Worm (Caenorhabditis elegans) whole organism, L4/young adult: ENCODE data around the gene H03G16.5.

ENCODE experiments used
- W03F9.2 ChIP-seq: fragments of 150-350 bp; optimal IDR thresholded peaks from 2 replicates; lab custom pipeline; 2014; ENCODE audit warnings: missing biosample characterization, missing genetic modification characterization
- dao-5 ChIP-seq: sonication (generic microtip); optimal IDR thresholded peaks from 2 replicates; lab custom pipeline; 2016; ENCODE audit warnings: missing genotype, missing genetic modification characterization, moderate library complexity, missing compliant biosample characterization
- him-1 ChIP-seq: sonication (generic microtip); optimal IDR thresholded peaks from 2 replicates; lab custom pipeline; 2016; ENCODE audit warnings: missing genotype, missing genetic modification reagents, missing genetic modification characterization, missing compliant biosample characterization

H03G16.5 gene

DNA sequence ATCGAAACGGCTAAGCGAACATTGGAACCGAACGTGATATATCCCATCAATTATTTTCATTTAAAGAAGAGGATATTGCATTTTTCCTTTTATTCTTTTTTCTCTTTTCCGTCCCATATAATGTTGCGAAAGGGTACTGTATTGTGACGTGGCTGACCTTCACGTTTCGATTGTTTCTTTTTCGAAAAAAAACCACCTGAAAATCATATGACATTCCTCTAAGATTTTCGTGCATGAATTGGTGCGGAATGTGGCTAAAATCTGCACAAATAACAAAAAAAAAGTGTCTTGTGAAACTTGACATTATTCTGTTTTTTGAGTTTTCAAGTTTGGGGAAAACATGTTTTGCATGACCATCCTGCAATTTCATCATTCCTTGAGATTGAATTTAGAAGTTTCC is 21.6 kb upstream of the H03G16.5 start:
- TF ChIP-seq him-1 (tag; lab: Kevin White, UChicago) (no peak), dao-5 (tag; lab: Kevin White, UChicago) (no peak), W03F9.2 (no peak)

ce11 chrX:15077597-15078261 is 21.1 kb upstream of the H03G16.5 start, which contains the start of the genes H40L08.8, H40L08.2 and H40L08.7:
H40L08.8 (minus strand) TSS chrX:15077633.
H40L08.2 (minus strand) TSS chrX:15077744.
H40L08.7 (minus strand) TSS chrX:15077744.
- no peak for TF ChIP-seq W03F9.2
- no peak for TF ChIP-seq him-1 (tag; lab: Kevin White, UChicago)
- TF ChIP-seq dao-5 (tag; lab: Kevin White, UChicago) = no peak

DNA sequence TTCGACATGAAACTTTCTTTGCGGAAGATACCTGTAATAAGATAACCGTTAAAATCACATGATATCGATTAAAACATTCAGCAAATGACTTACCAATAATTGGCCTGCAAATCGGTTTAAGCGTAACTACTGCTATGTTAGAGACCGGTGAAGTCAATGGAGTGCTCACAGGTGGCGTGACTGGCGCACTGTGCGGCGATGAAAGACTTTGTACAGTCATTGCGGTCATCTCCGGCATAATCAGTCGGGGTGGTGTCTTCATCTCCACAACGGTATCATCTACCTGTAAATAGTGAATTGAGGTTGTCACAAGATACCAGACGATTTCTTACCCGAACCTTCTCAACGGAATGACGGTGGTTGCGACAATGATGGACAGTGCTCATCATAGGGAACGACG is 20.3 kb upstream of the H03G16.5 start:
- TF ChIP-seq W03F9.2 (no peak), dao-5 (tag; lab: Kevin White, UChicago) (no peak), him-1 (tag; lab: Kevin White, UChicago) (no peak)

ce11 chrX:15076042-15076565 is 19.5 kb upstream of the H03G16.5 start, which contains the start of the genes H40L08.3 and H40L08.9:
H40L08.3 (minus strand) TSS chrX:15076092.
H40L08.9 (minus strand) TSS chrX:15076480.
- TF ChIP-seq him-1 (tag; lab: Kevin White, UChicago) (no peak), W03F9.2 (no peak), dao-5 (tag; lab: Kevin White, UChicago) (no peak)

DNA sequence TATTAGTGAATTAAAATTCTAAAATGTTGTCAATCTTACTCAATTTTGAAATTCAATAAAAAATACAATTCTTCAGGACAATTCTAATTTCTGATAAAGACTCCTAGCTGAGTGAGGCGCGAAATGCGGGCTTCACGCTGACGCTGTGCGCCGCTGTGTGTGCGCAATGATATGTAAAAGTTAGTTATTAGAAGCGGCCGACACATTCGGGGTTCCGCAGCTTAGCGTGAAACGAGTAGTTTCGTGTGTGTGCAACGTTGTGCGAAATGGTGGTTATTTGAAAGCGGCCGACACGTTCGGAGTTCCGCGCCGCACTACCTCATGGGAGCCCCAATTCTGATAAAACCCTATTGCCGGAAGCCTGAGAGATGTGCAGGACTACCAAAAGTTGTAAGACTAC is 18.5 kb upstream of the H03G16.5 start:
- TF ChIP-seq W03F9.2 (no peak), dao-5 (tag; lab: Kevin White, UChicago) (no peak), him-1 (tag; lab: Kevin White, UChicago) (no peak)

- TF ChIP-seq dao-5 (tag; lab: Kevin White, UChicago) (no peak), W03F9.2 (no peak), him-1 (tag; lab: Kevin White, UChicago) (no peak)
Observed at ce11 chrX:15073479-15073878, 16.8 kb upstream of the H03G16.5 start.

DNA sequence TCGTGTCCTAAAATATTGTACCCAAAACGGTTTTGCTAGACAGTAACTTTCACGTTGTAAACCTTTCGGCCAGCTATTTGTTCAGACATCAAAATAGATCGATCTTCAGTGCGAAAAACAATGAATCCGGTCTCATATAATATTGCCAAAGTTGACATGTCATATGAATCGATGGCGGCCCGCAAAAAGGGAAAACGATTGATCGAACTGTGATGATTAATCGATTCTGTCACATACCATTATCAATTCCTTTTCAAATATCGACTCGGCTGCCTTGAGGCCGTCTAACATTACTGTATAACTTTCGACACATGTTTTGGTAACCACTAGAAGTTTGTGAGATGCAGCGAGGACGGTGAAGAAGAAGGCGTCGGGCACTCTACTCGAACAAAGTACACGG is 16.2 kb upstream of the H03G16.5 start:
- TF ChIP-seq dao-5 (tag; lab: Kevin White, UChicago) (no peak), him-1 (tag; lab: Kevin White, UChicago) (no peak), W03F9.2 (no peak)

DNA sequence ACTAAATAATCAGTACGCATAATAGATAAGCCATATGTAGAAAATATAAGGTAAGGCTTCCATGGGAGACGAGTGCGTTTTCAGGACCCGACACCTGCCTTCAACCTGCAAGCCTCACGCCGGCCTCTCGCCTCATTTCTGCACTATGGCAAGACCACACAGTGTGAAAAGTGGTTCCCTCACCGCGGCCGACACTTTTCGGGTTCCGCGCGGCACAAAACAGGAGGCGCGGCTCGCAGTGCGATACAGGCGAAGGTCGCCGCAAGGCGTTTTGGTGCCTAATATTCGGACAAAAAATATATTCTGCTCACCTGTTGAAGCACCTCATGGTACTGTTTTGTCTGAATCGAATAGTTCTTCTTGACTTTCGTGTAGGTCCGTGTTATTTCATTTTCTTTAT is 13.5 kb upstream of the H03G16.5 start:
- TF ChIP-seq W03F9.2 = no peak
- TF ChIP-seq him-1 (tag; lab: Kevin White, UChicago) = no peak
- no peak for TF ChIP-seq dao-5 (tag; lab: Kevin White, UChicago)

- no peak for TF ChIP-seq W03F9.2
- no peak for TF ChIP-seq him-1 (tag; lab: Kevin White, UChicago)
- no peak for TF ChIP-seq dao-5 (tag; lab: Kevin White, UChicago)
Observed at ce11 chrX:15069242-15069641, 12.6 kb upstream of the H03G16.5 start, which contains the start of gene mam-6. mam-6 (minus strand) TSS chrX:15069342.

- TF ChIP-seq him-1 (tag; lab: Kevin White, UChicago) (no peak), W03F9.2 (no peak), dao-5 (tag; lab: Kevin White, UChicago) (no peak)
Observed at ce11 chrX:15060303-15060702, 3.7 kb upstream of the H03G16.5 start, which contains the start of gene fbxa-96. fbxa-96 (minus strand) TSS chrX:15060403.

- TF ChIP-seq dao-5 (tag; lab: Kevin White, UChicago) (no peak), W03F9.2 (no peak), him-1 (tag; lab: Kevin White, UChicago) (no peak)
Observed at ce11 chrX:15057900-15058299, 1.3 kb upstream of the H03G16.5 start.

DNA sequence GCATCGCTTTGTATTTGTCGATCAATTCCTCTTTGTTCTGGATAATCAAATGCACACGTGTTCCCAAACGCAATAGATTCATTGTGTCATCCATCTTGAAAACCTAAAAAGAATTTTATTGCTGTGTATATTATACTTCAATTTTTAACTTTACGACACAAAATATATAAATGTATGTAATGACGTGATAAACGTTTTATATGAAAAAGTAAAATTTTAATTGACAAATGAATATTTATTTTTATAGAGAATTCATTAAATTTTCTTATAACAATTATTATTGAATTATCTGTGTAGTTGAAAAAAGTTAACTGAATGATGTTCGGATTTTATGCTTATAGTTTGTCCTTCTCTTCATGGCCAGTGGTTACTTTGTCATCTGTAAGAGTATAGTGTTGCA is 723 bp downstream of the H03G16.5 start, which contains the start of gene H03G16.7:
Gene H03G16.7, minus strand, starts transcription at position 101 of the 400 bp plus-strand sequence.
- TF ChIP-seq him-1 (tag; lab: Kevin White, UChicago) = no peak
- TF ChIP-seq W03F9.2 = no peak
- TF ChIP-seq dao-5 (tag; lab: Kevin White, UChicago) = no peak

DNA sequence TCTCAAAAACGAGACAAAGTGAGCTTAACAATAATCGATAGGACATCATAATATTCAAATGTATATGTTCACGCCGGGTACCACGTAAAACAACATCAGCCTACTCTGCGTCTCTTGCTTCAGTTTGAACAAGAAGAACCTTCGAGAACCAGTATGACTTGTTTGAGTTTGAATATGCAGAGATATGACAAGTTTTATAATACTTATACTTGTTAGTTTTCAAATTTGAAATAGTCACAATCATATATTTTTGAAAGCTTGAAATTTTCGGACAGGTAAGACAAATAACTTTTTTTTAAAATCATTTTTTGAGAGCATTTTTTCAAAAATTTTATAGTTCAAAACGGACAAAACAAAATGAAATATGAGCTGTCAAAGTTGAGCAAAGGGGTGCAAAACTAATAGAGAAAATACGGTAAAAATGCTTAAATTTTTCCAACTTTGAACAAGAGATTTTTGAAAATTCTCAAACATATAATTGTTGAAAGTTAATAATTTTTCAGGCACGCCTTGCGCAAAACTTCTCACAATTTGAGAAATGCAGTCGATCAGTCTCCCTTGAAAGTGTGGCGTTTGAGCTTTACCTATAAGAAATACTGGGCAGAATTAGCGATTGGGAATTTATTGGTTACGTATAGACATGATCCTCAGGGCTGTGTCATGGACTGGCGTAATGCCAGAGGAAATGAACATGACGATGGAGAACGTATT is 3.3 kb downstream of the H03G16.5 start, which contains the start of gene H03G16.1:
Gene H03G16.1, plus strand, starts transcription at position 661 of the 711 bp plus-strand sequence.
- no peak for TF ChIP-seq dao-5 (tag; lab: Kevin White, UChicago)
- TF ChIP-seq W03F9.2 = no peak
- no peak for TF ChIP-seq him-1 (tag; lab: Kevin White, UChicago)

ce11 chrX:15052385-15052784 is 4.3 kb downstream of the H03G16.5 start, which contains the start of gene H03G16.6:
H03G16.6 (plus strand) TSS chrX:15052685.
- TF ChIP-seq him-1 (tag; lab: Kevin White, UChicago) = no peak
- no peak for TF ChIP-seq W03F9.2
- no peak for TF ChIP-seq dao-5 (tag; lab: Kevin White, UChicago)
